Worm (Caenorhabditis elegans) whole organism, L4 larva: ENCODE data around the gene Y76B12C.6.

Experiments used
- D1046.2 ChIP-seq: fragments of 200-800 bp; sonication (Bioruptor generic); IDR thresholded peaks from 2 replicates; pipeline ENCODE4 v1.3.6; 2022; ENCODE audit warnings: missing genetic modification characterization, missing compliant biosample characterization
- F26F4.8 ChIP-seq: fragments of 200-800 bp; sonication (Bioruptor generic); conservative IDR thresholded peaks from 2 replicates; pipeline ENCODE4 v1.3.6; 2022; ENCODE audit warnings: missing genetic modification characterization, missing compliant biosample characterization
- Y48G9A.11 ChIP-seq: fragments of 200-800 bp; sonication (Bioruptor generic); IDR thresholded peaks from 2 replicates; pipeline ENCODE4 v1.3.6; 2022; ENCODE audit warnings: missing genetic modification reagents, missing genetic modification characterization, missing compliant biosample characterization
- ZK337.2 ChIP-seq: fragments of 200-800 bp; sonication (Bioruptor generic); IDR thresholded peaks from 2 replicates; pipeline ENCODE4 v1.3.6; 2022; ENCODE audit warnings: missing genetic modification reagents, missing genetic modification characterization, missing compliant biosample characterization
- aha-1 ChIP-seq: fragments of 150-350 bp; peaks from one replicate; lab custom pipeline; 2014; ENCODE audit warnings: missing biosample characterization, missing genetic modification characterization
- ceh-20 ChIP-seq: fragments of 200-800 bp; sonication (Bioruptor generic); IDR thresholded peaks from 2 replicates; pipeline ENCODE4 v1.3.6; 2022; ENCODE audit warnings: missing genetic modification reagents, missing genetic modification characterization, missing compliant biosample characterization
- ceh-44 ChIP-seq: fragments of 200-800 bp; sonication (Bioruptor generic); IDR thresholded peaks from 2 replicates; pipeline ENCODE4 v1.3.6; 2022; ENCODE audit warnings: missing genetic modification reagents, missing genetic modification characterization, missing compliant biosample characterization
- cey-2 ChIP-seq: sonication (generic microtip); optimal IDR thresholded peaks from 3 replicates; lab custom pipeline; 2017; ENCODE audit warnings: missing genetic modification characterization, mild to moderate bottlenecking, missing compliant biosample characterization, antibody characterized with exemption, borderline replicate concordance; ENCODE audit not compliant: insufficient read depth
- daf-16 ChIP-seq, 3 experiments: sonication (generic microtip); optimal IDR thresholded peaks; 2 replicates each; lab custom pipeline; 2016 to 2017; ENCODE audit warnings: missing genetic modification characterization in 3 of 3, missing genetic modification reagents in 3 of 3, mild to moderate bottlenecking in 2 of 3, missing compliant biosample characterization in 2 of 3, missing biosample characterization in 1 of 3, moderate library complexity in 1 of 3
- dmd-9 ChIP-seq: fragments of 200-800 bp; sonication (Bioruptor generic); IDR thresholded peaks from 2 replicates; pipeline ENCODE4 v1.3.6; 2022; ENCODE audit warnings: missing genetic modification reagents, missing genetic modification characterization, missing compliant biosample characterization
- dpl-1 ChIP-seq: fragments of 150-350 bp; optimal IDR thresholded peaks from 2 replicates; lab custom pipeline; 2014; ENCODE audit warnings: missing biosample characterization, missing genetic modification reagents, missing genetic modification characterization
- dve-1 ChIP-seq: sonication (generic microtip); optimal IDR thresholded peaks from 2 replicates; lab custom pipeline; 2017; ENCODE audit warnings: antibody characterized with exemption, mild to moderate bottlenecking, missing genetic modification characterization, missing compliant biosample characterization; ENCODE audit not compliant: insufficient read depth
- gei-8 ChIP-seq: fragments of 200-800 bp; sonication (Bioruptor generic); optimal IDR thresholded peaks from 2 replicates; lab custom pipeline; 2018; ENCODE audit warnings: mild to moderate bottlenecking, missing genetic modification characterization, missing compliant biosample characterization
- hlh-30 ChIP-seq: sonication (generic microtip); optimal IDR thresholded peaks from 2 replicates; lab custom pipeline; 2017; ENCODE audit warnings: antibody characterized with exemption, mild to moderate bottlenecking, missing genetic modification characterization, missing compliant biosample characterization; ENCODE audit not compliant: insufficient read depth
- lin-13 ChIP-seq: fragments of 150-350 bp; optimal IDR thresholded peaks from 2 replicates; lab custom pipeline; 2014; ENCODE audit warnings: missing biosample characterization, missing genetic modification reagents, missing genetic modification characterization
- lin-38 ChIP-seq: fragments of 200-800 bp; sonication (Bioruptor generic); IDR thresholded peaks from 2 replicates; pipeline ENCODE4 v1.3.6; 2022; ENCODE audit warnings: missing genetic modification reagents, missing genetic modification characterization, missing compliant biosample characterization
- lir-3 ChIP-seq: sonication (generic microtip); optimal IDR thresholded peaks from 2 replicates; lab custom pipeline; 2016; ENCODE audit warnings: mild to moderate bottlenecking, missing genetic modification characterization, missing compliant biosample characterization
- lsy-2 ChIP-seq, 2 experiments: fragments of 150-350 bp in 1 of 2; sonication (generic microtip) in 1 of 2; optimal IDR thresholded peaks; 2 replicates each; lab custom pipeline; 2014 to 2017; ENCODE audit warnings: missing biosample characterization in 2 of 2, missing genetic modification characterization in 2 of 2
- madf-5 ChIP-seq, 2 experiments: fragments of 200-800 bp; sonication (Bioruptor generic); IDR thresholded peaks; 2 replicates each; pipeline ENCODE4 v1.3.6; 2022; ENCODE audit warnings: missing compliant biosample characterization in 2 of 2, missing genetic modification characterization in 2 of 2
- madf-9 ChIP-seq: fragments of 200-800 bp; sonication (Bioruptor generic); conservative IDR thresholded peaks from 2 replicates; pipeline ENCODE4 v1.3.6; 2022; ENCODE audit warnings: missing genetic modification reagents, missing genetic modification characterization, missing compliant biosample characterization
- mdl-1 ChIP-seq, 2 experiments: fragments of 150-350 bp in 1 of 2; sonication (generic microtip) in 1 of 2; optimal IDR thresholded peaks; 2 replicates each; lab custom pipeline; 2014 to 2017; ENCODE audit warnings: missing biosample characterization in 2 of 2, missing genetic modification characterization in 2 of 2
- mep-1 ChIP-seq: fragments of 150-350 bp; sonication (generic microtip); optimal IDR thresholded peaks from 3 replicates; lab custom pipeline; 2014; ENCODE audit warnings: missing biosample characterization, missing genetic modification characterization
- mes-2 ChIP-seq: sonication (generic microtip); optimal IDR thresholded peaks from 2 replicates; lab custom pipeline; 2016; ENCODE audit warnings: missing genotype, mild to moderate bottlenecking, missing genetic modification characterization, missing compliant biosample characterization; ENCODE audit not compliant: poor library complexity, severe bottlenecking
- mxl-3 ChIP-seq: fragments of 200-800 bp; sonication (Bioruptor generic); optimal IDR thresholded peaks from 2 replicates; lab custom pipeline; 2018; ENCODE audit warnings: mild to moderate bottlenecking, missing genetic modification characterization, missing compliant biosample characterization
- nhr-102 ChIP-seq: sonication (generic microtip); optimal IDR thresholded peaks from 2 replicates; lab custom pipeline; 2016; ENCODE audit warnings: mild to moderate bottlenecking, missing genetic modification characterization, moderate library complexity, missing compliant biosample characterization
- nhr-28 ChIP-seq: fragments of 150-350 bp; optimal IDR thresholded peaks from 2 replicates; lab custom pipeline; 2014; ENCODE audit warnings: missing biosample characterization, missing genetic modification characterization
- nhr-42 ChIP-seq: fragments of 200-800 bp; sonication (Bioruptor generic); IDR thresholded peaks from 2 replicates; pipeline ENCODE4 v1.3.6; 2022; ENCODE audit warnings: missing genetic modification characterization, missing compliant biosample characterization
- nhr-48 ChIP-seq: sonication (generic microtip); optimal IDR thresholded peaks from 2 replicates; lab custom pipeline; 2016; ENCODE audit warnings: mild to moderate bottlenecking, missing genetic modification characterization, missing compliant biosample characterization
- nhr-76 ChIP-seq: fragments of 150-350 bp; optimal IDR thresholded peaks from 2 replicates; lab custom pipeline; 2014; ENCODE audit warnings: missing biosample characterization, missing genetic modification characterization
- php-3 ChIP-seq: fragments of 200-800 bp; sonication (Bioruptor generic); IDR thresholded peaks from 2 replicates; pipeline ENCODE4 v1.3.6; 2022; ENCODE audit warnings: missing genetic modification reagents, missing genetic modification characterization, missing compliant biosample characterization
- pqm-1 ChIP-seq: sonication (generic microtip); optimal IDR thresholded peaks from 2 replicates; lab custom pipeline; 2017; ENCODE audit warnings: missing biosample characterization, missing genetic modification characterization
- spr-3 ChIP-seq: fragments of 200-800 bp; sonication (Bioruptor generic); optimal IDR thresholded peaks from 2 replicates; lab custom pipeline; 2018; ENCODE audit warnings: mild to moderate bottlenecking, missing genetic modification characterization, missing compliant biosample characterization
- tag-97 ChIP-seq: fragments of 200-800 bp; sonication (Bioruptor generic); IDR thresholded peaks from 2 replicates; pipeline ENCODE4 v1.3.6; 2022; ENCODE audit warnings: missing genetic modification characterization, missing compliant biosample characterization
- tra-1 ChIP-seq: fragments of 200-800 bp; sonication (Bioruptor generic); IDR thresholded peaks from 2 replicates; pipeline ENCODE4 v1.3.6; 2022; ENCODE audit warnings: missing genetic modification reagents, missing genetic modification characterization, missing compliant biosample characterization
- unc-62 ChIP-seq, 3 experiments: fragments of 150-350 bp in 1 of 3; sonication (generic microtip); optimal IDR thresholded peaks in 2 of 3; peaks in 1 of 3; 1 replicate in 1 of 3; 2 replicates in 2 of 3; lab custom pipeline; 2014 to 2017; ENCODE audit warnings: missing biosample characterization in 3 of 3, missing genetic modification characterization in 3 of 3, missing genetic modification reagents in 3 of 3, missing genotype in 1 of 3
- vab-7 ChIP-seq: fragments of 200-800 bp; sonication (Bioruptor generic); IDR thresholded peaks from 2 replicates; pipeline ENCODE4 v1.3.6; 2022; ENCODE audit warnings: missing genetic modification reagents, missing genetic modification characterization, missing compliant biosample characterization
- zip-2 ChIP-seq: fragments of 150-350 bp; optimal IDR thresholded peaks from 2 replicates; lab custom pipeline; 2014; ENCODE audit warnings: missing biosample characterization, missing genetic modification characterization

The Y76B12C.6 gene

DNA sequence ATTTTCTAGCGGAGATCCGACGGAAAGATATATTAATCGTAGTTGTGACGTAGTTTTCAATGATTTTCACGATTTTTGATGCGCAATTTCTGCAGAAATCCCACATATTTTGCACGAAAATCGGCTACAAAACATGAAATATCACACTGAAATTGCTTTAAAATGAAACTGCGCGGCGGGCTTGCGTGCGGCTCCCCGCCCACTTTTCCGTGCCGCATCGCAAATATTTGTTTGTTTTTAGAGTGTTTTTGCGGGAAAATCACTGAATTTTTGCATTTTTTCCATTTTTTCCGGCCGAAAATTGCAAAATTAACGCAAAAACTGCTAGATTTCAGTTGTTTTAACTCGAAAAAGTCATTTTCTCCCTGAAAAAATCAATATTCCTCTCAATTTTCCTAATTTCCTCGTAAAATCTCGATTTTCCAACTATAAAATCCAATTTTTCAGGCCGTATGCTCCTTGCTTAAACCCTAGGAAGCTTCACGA is at the start of gene Y76B12C.6:
Y76B12C.6 (plus strand) TSS at position 436 of the 486 bp plus-strand sequence.
- TF ChIP-seq ZK337.2 (GFP tag; lab: Robert Waterston, UW) = no peak
- TF ChIP-seq nhr-102 (tag; lab: Kevin White, UChicago) = no peak
- peak; percentile 9 for TF ChIP-seq nhr-28
- no peak for TF ChIP-seq ceh-20 (GFP tag; lab: Robert Waterston, UW)
- no peak for TF ChIP-seq hlh-30 (tag; lab: Kevin White, UChicago)
- TF ChIP-seq mxl-3 = no peak
- no peak for TF ChIP-seq daf-16 (GFP tag; optimal IDR thresholded peaks at IDR 0.05; lab: Kevin White, UChicago)
- peak; percentile 3 for TF ChIP-seq daf-16 (tag; optimal IDR thresholded peaks at IDR 0.05; lab: Kevin White, UChicago)
- no peak for TF ChIP-seq mdl-1 (tag; optimal IDR thresholded peaks at IDR 0.05; lab: Kevin White, UChicago)
- TF ChIP-seq ceh-44 = no peak
- no peak for TF ChIP-seq cey-2 (tag; lab: Kevin White, UChicago)
- TF ChIP-seq pqm-1 (tag; lab: Kevin White, UChicago) = no peak
- peak; percentile 51 for TF ChIP-seq aha-1 (tag; lab: Kevin White, UChicago)
- TF ChIP-seq lin-13 = peak; percentile 10
- peak; percentile 69 for TF ChIP-seq mes-2 (tag; lab: Kevin White, UChicago)
- no peak for TF ChIP-seq zip-2 (tag; lab: Kevin White, UChicago)
- no peak for TF ChIP-seq unc-62 (GFP tag; optimal IDR thresholded peaks at IDR 0.05 in 1 of 2; lab: Kevin White, UChicago)
- no peak for TF ChIP-seq unc-62 (tag; optimal IDR thresholded peaks at IDR 0.05; lab: Kevin White, UChicago)
- peak; percentile 2 for TF ChIP-seq mep-1 (tag; lab: Kevin White, UChicago)
- peak; percentile 20 for TF ChIP-seq dpl-1 (GFP tag; lab: Kevin White, UChicago)
- TF ChIP-seq lsy-2 (tag; optimal IDR thresholded peaks at IDR 0.05; lab: Kevin White, UChicago) = peak in 1 of 2 experiments; percentile 1
- peak; percentile 18 for TF ChIP-seq dve-1
- TF ChIP-seq spr-3 (GFP tag; lab: Kevin White, UChicago) = no peak
- TF ChIP-seq nhr-48 (tag; lab: Kevin White, UChicago) = no peak
- no peak for TF ChIP-seq nhr-76 (tag; lab: Kevin White, UChicago)
- TF ChIP-seq dmd-9 (GFP tag; lab: Robert Waterston, UW) = no peak
- peak; percentile 59 for TF ChIP-seq lin-38 (GFP tag; lab: Robert Waterston, UW)

ce11 chrIV:1945200-1945599 is 36.0 kb upstream of the Y76B12C.6 start:
- no peak for TF ChIP-seq ceh-44
- TF ChIP-seq unc-62 (GFP tag; optimal IDR thresholded peaks at IDR 0.05 in 1 of 2; lab: Kevin White, UChicago) = peak in 1 of 2 experiments; percentile 97
- TF ChIP-seq unc-62 (tag; optimal IDR thresholded peaks at IDR 0.05; lab: Kevin White, UChicago) = no peak
- TF ChIP-seq mes-2 (tag; lab: Kevin White, UChicago) = no peak
- no peak for TF ChIP-seq php-3 (GFP tag; lab: Robert Waterston, UW)
- no peak for TF ChIP-seq lin-38 (GFP tag; lab: Robert Waterston, UW)

DNA sequence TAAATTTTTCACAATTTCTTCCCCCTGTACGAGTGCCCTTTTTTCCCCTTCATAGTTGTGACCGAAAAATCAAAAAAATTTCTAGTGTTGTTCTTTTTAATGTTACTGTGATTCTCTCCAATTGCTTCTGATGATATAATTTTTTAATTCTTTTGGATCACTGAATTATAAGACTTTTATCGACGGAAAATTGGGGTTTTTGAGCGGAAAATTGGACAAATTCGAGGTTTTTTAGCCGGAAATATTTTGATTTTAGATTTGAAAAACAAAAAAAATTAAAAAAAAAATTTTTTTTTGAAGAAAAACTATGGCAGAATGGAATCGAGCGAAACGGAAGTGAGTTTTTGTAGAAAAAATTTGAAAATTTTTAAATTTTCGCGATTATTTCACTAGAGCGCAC is 33.3 kb upstream of the Y76B12C.6 start, which contains the start of gene tsen-54:
tsen-54 (plus strand) TSS at position 301 of the 400 bp plus-strand sequence.
- TF ChIP-seq gei-8 (no peak), tag-97 (GFP tag; lab: Robert Waterston, UW) (no peak), lir-3 (tag; lab: Kevin White, UChicago) (no peak)

DNA sequence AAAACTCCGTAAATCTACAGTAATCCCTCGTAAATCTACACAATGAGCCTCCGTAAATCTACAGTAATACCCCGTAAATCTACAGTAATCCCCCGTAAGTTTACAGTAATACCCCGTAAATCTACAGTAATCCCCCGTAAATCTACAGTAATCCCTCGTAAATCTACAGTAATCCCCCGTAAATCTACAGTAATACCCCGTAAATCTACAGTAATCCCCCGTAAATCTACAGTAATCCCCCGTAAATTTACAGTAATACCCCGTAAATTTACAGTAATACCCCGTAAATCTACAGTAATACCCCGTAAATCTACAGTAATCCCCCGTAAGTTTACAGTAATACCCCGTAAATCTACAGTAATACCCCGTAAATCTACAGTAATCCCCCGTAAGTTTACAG is 30.6 kb upstream of the Y76B12C.6 start:
- 0 out of 2 replicates have a peak, but pooled peaks have one; percentile 27 for TF ChIP-seq Y48G9A.11 (GFP tag; lab: Robert Waterston, UW)
- TF ChIP-seq nhr-42 (GFP tag; lab: Robert Waterston, UW) = peak; percentile 20; the same call in 1 of the 2 replicates
- 0 out of 2 replicates have a peak, but pooled peaks have one; percentile 24 for TF ChIP-seq vab-7 (GFP tag; lab: Robert Waterston, UW)
- 0 out of 2 replicates have a peak, but pooled peaks have one; percentile 21 for TF ChIP-seq tra-1 (GFP tag; lab: Robert Waterston, UW)
- peak; percentile 73; the same call in 1 of the 2 replicates for TF ChIP-seq D1046.2 (GFP tag; lab: Robert Waterston, UW)
- peak; percentile 15; the same call in 1 of the 2 replicates for TF ChIP-seq madf-9 (GFP tag; lab: Robert Waterston, UW)
- TF ChIP-seq madf-5 (GFP tag; IDR thresholded peaks at IDR 0.05; lab: Robert Waterston, UW) = 0 out of 4 replicates have a peak, but pooled peaks of 1 of the 2 experiments have one; percentile 2
- 0 out of 2 replicates have a peak, but pooled peaks have one; percentile 31 for TF ChIP-seq php-3 (GFP tag; lab: Robert Waterston, UW)
- TF ChIP-seq F26F4.8 (GFP tag; lab: Robert Waterston, UW) = peak; percentile 53; the same call in 1 of the 2 replicates
